Fruit fly (Drosophila melanogaster): Measurements from ENCODE around the gene AANATL7.

- TF ChIP-seq CG1620 (GFP tag; optimal IDR thresholded peaks at IDR 0.05) (no peak), Clk (GFP tag; optimal IDR thresholded peaks at IDR 0.05) (no peak), CG11617 (GFP tag; optimal IDR thresholded peaks at IDR 0.05) (no peak), pad (GFP tag; optimal IDR thresholded peaks at IDR 0.05) (no peak), CG33017 (tag; optimal IDR thresholded peaks at IDR 0.05) (no peak)
These were observed 12.5 kb downstream of the AANATL7 start for dm6 chrX:2593094-2593752.

Data from whole organism, adult.